Worm (Caenorhabditis elegans) whole organism, L1 larva: ENCODE results near the gene T28A11.3.

ENCODE experiments used
- F16B12.6 ChIP-seq: fragments of 150-350 bp; optimal IDR thresholded peaks from 2 replicates; lab custom pipeline; 2014; ENCODE audit warnings: missing biosample characterization, missing genetic modification characterization
- fos-1 ChIP-seq: fragments of 150-350 bp; optimal IDR thresholded peaks from 2 replicates; lab custom pipeline; 2014; ENCODE audit warnings: missing biosample characterization, missing genetic modification characterization
- nhr-237 ChIP-seq: fragments of 150-350 bp; optimal IDR thresholded peaks from 2 replicates; lab custom pipeline; 2014; ENCODE audit warnings: missing biosample characterization, missing genetic modification characterization
- snpc-4 ChIP-seq: fragments of 150-350 bp; optimal IDR thresholded peaks from 2 replicates; lab custom pipeline; 2014; ENCODE audit warnings: missing biosample characterization, missing genetic modification characterization
- tbx-2 ChIP-seq: sonication (generic microtip); optimal IDR thresholded peaks from 2 replicates; lab custom pipeline; 2016; ENCODE audit warnings: missing genetic modification characterization, missing compliant biosample characterization
- unc-130 ChIP-seq: fragments of 150-350 bp; optimal IDR thresholded peaks from 2 replicates; lab custom pipeline; 2017; ENCODE audit warnings: missing biosample characterization, missing genetic modification characterization, inconsistent platforms

DNA sequence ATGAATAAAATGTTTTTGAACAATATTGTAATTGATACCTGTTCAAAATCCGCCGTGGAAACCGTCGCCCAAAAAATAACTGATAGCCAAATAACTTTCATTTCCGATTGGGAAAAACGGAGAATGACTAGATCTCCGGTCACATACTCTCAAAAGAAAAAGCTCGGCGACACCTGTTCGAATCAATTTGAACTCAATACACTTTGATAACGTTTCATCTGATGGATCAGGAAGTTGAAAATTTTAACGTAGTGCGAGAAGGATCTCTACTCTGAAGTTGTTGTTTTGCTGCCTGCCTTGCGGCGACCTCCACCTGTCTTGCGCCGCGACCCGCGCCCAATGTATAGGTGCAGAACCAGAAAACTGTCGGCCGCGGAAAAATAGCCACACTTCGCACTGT lies 2.0 kb upstream of the T28A11.3 start, which contains the start of gene T28A11.20:
- TF ChIP-seq unc-130, result no peak
- no peak for TF ChIP-seq tbx-2 (tag; lab: Kevin White, UChicago)
- no peak for TF ChIP-seq F16B12.6
- TF ChIP-seq snpc-4 (tag; lab: Kevin White, UChicago), result no peak
- TF ChIP-seq nhr-237 (tag; lab: Kevin White, UChicago), result no peak
- TF ChIP-seq fos-1, result no peak
